Fruit fly (Drosophila melanogaster): ENCODE measurements around the gene GstD9.

Gene GstD9

dm6 chr3R:12369135-12369792 is 1.9 kb upstream of the GstD9 start, which contains the start of gene GstD1 (continued):
- TF ChIP-seq CG11085 (GFP tag; IDR thresholded peaks at IDR 0.05) (no peak), bsh (GFP tag; optimal IDR thresholded peaks at IDR 0.05) (peak in 1 of 2 experiments; percentile 68), CG11093 (GFP tag; IDR thresholded peaks at IDR 0.05) (no peak), toy (GFP tag; IDR thresholded peaks at IDR 0.05) (no peak), onecut (GFP tag; IDR thresholded peaks at IDR 0.05) (peak; percentile 7; the same call in 1 of the 2 replicates), CG7271 (tag; optimal IDR thresholded peaks at IDR 0.05) (no peak), pros (GFP tag; optimal IDR thresholded peaks at IDR 0.05) (no peak), Nf-YB (GFP tag; optimal IDR thresholded peaks at IDR 0.05) (no peak), CG14667 (GFP tag; IDR thresholded peaks at IDR 0.05) (no peak), disco-r (GFP tag; optimal IDR thresholded peaks at IDR 0.05) (no peak), emc (GFP tag; optimal IDR thresholded peaks at IDR 0.05) (peak; percentile 19), CG2199 (GFP tag; IDR thresholded peaks at IDR 0.05) (peak; percentile 90; the same call in 2 of the 3 replicates), Lpt (GFP tag; optimal IDR thresholded peaks at IDR 0.05) (no peak), CG18011 (GFP tag; optimal IDR thresholded peaks at IDR 0.05) (peak; percentile 24), sna (GFP tag; IDR thresholded peaks at IDR 0.05; ENCODE audit: partially characterized antibody) (0 out of 2 replicates have a peak, but pooled peaks have one; percentile 38), kah (GFP tag; optimal IDR thresholded peaks at IDR 0.05) (no peak), sc (optimal IDR thresholded peaks at IDR 0.05) (no peak), sc (GFP tag; optimal IDR thresholded peaks at IDR 0.05) (no peak), jumu (GFP tag; optimal IDR thresholded peaks at IDR 0.05) (peak; percentile 39), Aef1 (GFP tag; IDR thresholded peaks at IDR 0.05) (peak; percentile 71; the same call in 2 of the 3 replicates), cwo (GFP tag; optimal IDR thresholded peaks at IDR 0.05) (peak; percentile 47), inv (GFP tag; IDR thresholded peaks at IDR 0.05; ENCODE audit: partially characterized antibody) (peak; percentile 45; the same call in 1 of the 2 replicates), CG7357 (GFP tag; IDR thresholded peaks at IDR 0.05) (no peak), B-H2 (GFP tag; optimal IDR thresholded peaks at IDR 0.05) (peak; percentile 79), CG8478 (optimal IDR thresholded peaks at IDR 0.05) (no peak), CG3407 (GFP tag; optimal IDR thresholded peaks at IDR 0.05) (no peak), p53 (GFP tag; optimal IDR thresholded peaks at IDR 0.05) (no peak), CG12104 (GFP tag; optimal IDR thresholded peaks at IDR 0.05) (peak; percentile 28), Ravus (GFP tag; IDR thresholded peaks at IDR 0.05) (no peak), CG9876 (GFP tag; optimal IDR thresholded peaks at IDR 0.05) (no peak), Hey (tag; optimal IDR thresholded peaks at IDR 0.05) (peak; percentile 18), bigmax (GFP tag; optimal IDR thresholded peaks at IDR 0.05) (no peak), CG31365 (tag; optimal IDR thresholded peaks at IDR 0.05) (no peak), ara (GFP tag; IDR thresholded peaks at IDR 0.05) (no peak), CG16863 (GFP tag; optimal IDR thresholded peaks at IDR 0.05) (no peak), amos (GFP tag; IDR thresholded peaks at IDR 0.05; ENCODE audit: partially characterized antibody) (peak; percentile 36; the same call in 1 of the 2 replicates), CG10147 (GFP tag; optimal IDR thresholded peaks at IDR 0.05) (peak; percentile 76)

dm6 chr3R:12365887-12366286 is 1.5 kb downstream of the GstD9 start:
- TF ChIP-seq mirr (GFP tag; optimal IDR thresholded peaks at IDR 0.05) (peak; percentile 56), her (GFP tag; optimal IDR thresholded peaks at IDR 0.05) (no peak), en (GFP tag; optimal IDR thresholded peaks at IDR 0.05) (no peak), CG10431 (GFP tag; optimal IDR thresholded peaks at IDR 0.05) (no peak), CG1529 (GFP tag; optimal IDR thresholded peaks at IDR 0.05) (no peak), Sin3A (optimal IDR thresholded peaks at IDR 0.05) (no peak), H15 (GFP tag; IDR thresholded peaks at IDR 0.05) (no peak), luna (GFP tag; optimal IDR thresholded peaks at IDR 0.05) (no peak), zf30C (GFP tag; optimal IDR thresholded peaks at IDR 0.05) (no peak), sd (tag; optimal IDR thresholded peaks at IDR 0.05) (peak; percentile 44), grau (tag; optimal IDR thresholded peaks at IDR 0.05) (no peak), Bdp1 (GFP tag; optimal IDR thresholded peaks at IDR 0.05) (no peak), CG8944 (GFP tag; optimal IDR thresholded peaks at IDR 0.05) (no peak), CG7963 (GFP tag; IDR thresholded peaks at IDR 0.05; ENCODE audit: partially characterized antibody) (no peak), exex (tag; optimal IDR thresholded peaks at IDR 0.05) (peak; percentile 76), CG10979 (tag; optimal IDR thresholded peaks at IDR 0.05) (no peak)
